Worm (Caenorhabditis elegans) whole organism, L1 larva: ENCODE data around the gene lelo-3.

Experiments used
- C04F5.9 ChIP-seq: sonication (generic microtip); optimal IDR thresholded peaks from 2 replicates; lab custom pipeline; 2016; ENCODE audit warnings: missing genetic modification characterization, missing compliant biosample characterization
- C16A3.4 ChIP-seq: fragments of 150-350 bp; optimal IDR thresholded peaks from 2 replicates; lab custom pipeline; 2014; ENCODE audit warnings: missing biosample characterization, missing genetic modification characterization
- F16B12.6 ChIP-seq: fragments of 150-350 bp; optimal IDR thresholded peaks from 2 replicates; lab custom pipeline; 2014; ENCODE audit warnings: missing biosample characterization, missing genetic modification characterization
- Y116A8C.19 ChIP-seq: sonication (generic microtip); optimal IDR thresholded peaks from 2 replicates; lab custom pipeline; 2016; ENCODE audit warnings: missing compliant biosample characterization, missing genetic modification characterization, borderline replicate concordance
- aha-1 ChIP-seq: fragments of 150-350 bp; optimal IDR thresholded peaks from 2 replicates; lab custom pipeline; 2014; ENCODE audit warnings: missing biosample characterization, missing genetic modification characterization
- ama-1 ChIP-seq: fragments of 150-350 bp; optimal IDR thresholded peaks from 2 replicates; lab custom pipeline; 2014
- blmp-1 ChIP-seq: fragments of 150-350 bp; optimal IDR thresholded peaks from 2 replicates; lab custom pipeline; 2014; ENCODE audit warnings: missing biosample characterization, missing genetic modification characterization
- ceh-63 ChIP-seq: fragments of 200-800 bp; sonication (Bioruptor generic); optimal IDR thresholded peaks from 2 replicates; lab custom pipeline; 2018; ENCODE audit warnings: mild to moderate bottlenecking, missing genetic modification characterization, missing compliant biosample characterization
- ceh-82 ChIP-seq, 3 experiments: fragments of 150-350 bp in 1 of 3; sonication (generic microtip) in 2 of 3; optimal IDR thresholded peaks; 2 replicates each; lab custom pipeline; 2014 to 2017; ENCODE audit warnings: missing biosample characterization in 3 of 3, missing genetic modification characterization in 3 of 3
- ceh-88 ChIP-seq: fragments of 200-800 bp; sonication (Bioruptor generic); IDR thresholded peaks from 2 replicates; pipeline ENCODE4 v1.3.6; 2022; ENCODE audit warnings: missing genetic modification characterization, missing compliant biosample characterization
- ceh-90 ChIP-seq: sonication (generic microtip); optimal IDR thresholded peaks from 2 replicates; lab custom pipeline; 2016; ENCODE audit warnings: missing genetic modification characterization, missing compliant biosample characterization
- efl-3 ChIP-seq: fragments of 200-800 bp; sonication (Bioruptor generic); optimal IDR thresholded peaks from 2 replicates; lab custom pipeline; 2018; ENCODE audit warnings: mild to moderate bottlenecking, missing genetic modification characterization, missing compliant biosample characterization
- egl-13 ChIP-seq: sonication (generic microtip); optimal IDR thresholded peaks from 2 replicates; lab custom pipeline; 2016; ENCODE audit warnings: missing genotype, missing genetic modification reagents, missing genetic modification characterization, missing compliant biosample characterization
- elt-2 ChIP-seq: sonication (generic microtip); optimal IDR thresholded peaks from 2 replicates; lab custom pipeline; 2016; ENCODE audit warnings: missing genetic modification characterization, mild to moderate bottlenecking, inconsistent platforms, missing compliant biosample characterization, missing genetic modification reagents
- elt-3 ChIP-seq, 6 experiments: fragments of 150-350 bp in 1 of 6; sonication (generic microtip); optimal IDR thresholded peaks; 2 replicates each; lab custom pipeline; 2017 to 2018; ENCODE audit warnings: missing biosample characterization in 6 of 6, missing genetic modification characterization in 6 of 6, inconsistent platforms in 1 of 6
- fkh-10 ChIP-seq: sonication (generic microtip); optimal IDR thresholded peaks from 2 replicates; lab custom pipeline; 2017; ENCODE audit warnings: missing biosample characterization, missing genetic modification reagents, missing genetic modification characterization
- fkh-4 ChIP-seq: sonication (generic microtip); optimal IDR thresholded peaks from 2 replicates; lab custom pipeline; 2016; ENCODE audit warnings: missing compliant biosample characterization, missing genetic modification characterization, borderline replicate concordance
- fkh-8 ChIP-seq: sonication (generic microtip); optimal IDR thresholded peaks from 2 replicates; lab custom pipeline; 2016; ENCODE audit warnings: mild to moderate bottlenecking, missing genetic modification characterization, missing compliant biosample characterization
- grh-1 ChIP-seq: fragments of 200-800 bp; sonication (Bioruptor generic); IDR thresholded peaks from 2 replicates; pipeline ENCODE4 v1.3.6; 2022; ENCODE audit warnings: missing genetic modification reagents, missing genetic modification characterization, missing compliant biosample characterization
- hpl-2 ChIP-seq: fragments of 150-350 bp; optimal IDR thresholded peaks from 2 replicates; lab custom pipeline; 2014; ENCODE audit warnings: missing biosample characterization, missing genetic modification reagents, missing genetic modification characterization
- irx-1 ChIP-seq: sonication (generic microtip); optimal IDR thresholded peaks from 2 replicates; lab custom pipeline; 2016; ENCODE audit warnings: missing genetic modification characterization, missing compliant biosample characterization
- lin-13 ChIP-seq: fragments of 150-350 bp; optimal IDR thresholded peaks from 2 replicates; lab custom pipeline; 2014; ENCODE audit warnings: missing biosample characterization, missing genetic modification reagents, missing genetic modification characterization
- lin-14 ChIP-seq: fragments of 200-800 bp; sonication (Bioruptor generic); optimal IDR thresholded peaks from 2 replicates; lab custom pipeline; 2018; ENCODE audit warnings: mild to moderate bottlenecking, missing genetic modification characterization, moderate library complexity, missing compliant biosample characterization
- lin-15B ChIP-seq: fragments of 150-350 bp; sonication (generic microtip); optimal IDR thresholded peaks from 3 replicates; lab custom pipeline; 2014; ENCODE audit warnings: missing biosample characterization, missing genetic modification characterization
- lin-35 ChIP-seq, 2 experiments: fragments of 150-350 bp; optimal IDR thresholded peaks; 2 replicates each; lab custom pipeline; 2014; ENCODE audit warnings: missing biosample characterization in 2 of 2, missing genetic modification characterization in 2 of 2, missing genetic modification reagents in 2 of 2
- lin-39 ChIP-seq: fragments of 150-350 bp; optimal IDR thresholded peaks from 2 replicates; lab custom pipeline; 2014; ENCODE audit warnings: missing biosample characterization, missing genetic modification reagents, missing genetic modification characterization
- lir-3 ChIP-seq: sonication (generic microtip); optimal IDR thresholded peaks from 2 replicates; lab custom pipeline; 2016; ENCODE audit warnings: mild to moderate bottlenecking, missing genetic modification characterization, moderate library complexity, missing compliant biosample characterization; ENCODE audit not compliant: poor library complexity
- mdl-1 ChIP-seq, 2 experiments: fragments of 150-350 bp; optimal IDR thresholded peaks; 2 replicates each; lab custom pipeline; 2014 to 2017; ENCODE audit warnings: missing biosample characterization in 2 of 2, missing genetic modification characterization in 2 of 2, inconsistent platforms in 1 of 2
- mef-2 ChIP-seq: fragments of 150-350 bp; optimal IDR thresholded peaks from 2 replicates; lab custom pipeline; 2014; ENCODE audit warnings: missing biosample characterization, missing genetic modification characterization
- mep-1 ChIP-seq: fragments of 150-350 bp; optimal IDR thresholded peaks from 2 replicates; lab custom pipeline; 2014; ENCODE audit warnings: missing biosample characterization, missing genetic modification characterization
- nhr-19 ChIP-seq: fragments of 200-800 bp; sonication (Bioruptor generic); conservative IDR thresholded peaks from 2 replicates; pipeline ENCODE4 v1.3.6; 2022; ENCODE audit warnings: missing genetic modification characterization, missing compliant biosample characterization
- nhr-20 ChIP-seq: sonication (generic microtip); optimal IDR thresholded peaks from 2 replicates; lab custom pipeline; 2016; ENCODE audit warnings: mild to moderate bottlenecking, missing genetic modification characterization, missing compliant biosample characterization
- nhr-237 ChIP-seq: fragments of 150-350 bp; optimal IDR thresholded peaks from 2 replicates; lab custom pipeline; 2014; ENCODE audit warnings: missing biosample characterization, missing genetic modification characterization
- nhr-47 ChIP-seq: sonication (generic microtip); optimal IDR thresholded peaks from 2 replicates; lab custom pipeline; 2016; ENCODE audit warnings: mild to moderate bottlenecking, missing genetic modification characterization, moderate library complexity, missing compliant biosample characterization
- nhr-71 ChIP-seq: sonication (generic microtip); optimal IDR thresholded peaks from 2 replicates; lab custom pipeline; 2016; ENCODE audit warnings: mild to moderate bottlenecking, missing genetic modification characterization, moderate library complexity, missing compliant biosample characterization
- nhr-76 ChIP-seq: sonication (generic microtip); optimal IDR thresholded peaks from 2 replicates; lab custom pipeline; 2017; ENCODE audit warnings: missing biosample characterization, missing genetic modification characterization
- nhr-84 ChIP-seq: sonication (generic microtip); optimal IDR thresholded peaks from 2 replicates; lab custom pipeline; 2017; ENCODE audit warnings: missing biosample characterization, missing genetic modification characterization
- nhr-85 ChIP-seq: sonication (generic microtip); peaks from one replicate; lab custom pipeline; 2016; ENCODE audit warnings: missing genetic modification characterization, inconsistent platforms, missing compliant biosample characterization
- nhr-90 ChIP-seq: sonication (generic microtip); optimal IDR thresholded peaks from 2 replicates; lab custom pipeline; 2016; ENCODE audit warnings: mild to moderate bottlenecking, missing genetic modification characterization, missing compliant biosample characterization; ENCODE audit not compliant: poor library complexity
- snpc-4 ChIP-seq: fragments of 150-350 bp; optimal IDR thresholded peaks from 2 replicates; lab custom pipeline; 2014; ENCODE audit warnings: missing biosample characterization, missing genetic modification characterization
- sox-4 ChIP-seq: sonication (generic microtip); optimal IDR thresholded peaks from 2 replicates; lab custom pipeline; 2016; ENCODE audit warnings: missing genetic modification characterization, missing compliant biosample characterization
- sup-37 ChIP-seq: fragments of 200-800 bp; sonication (Bioruptor generic); optimal IDR thresholded peaks from 2 replicates; lab custom pipeline; 2018; ENCODE audit warnings: mild to moderate bottlenecking, missing genetic modification characterization, missing compliant biosample characterization
- swsn-7 ChIP-seq: sonication (generic microtip); optimal IDR thresholded peaks from 2 replicates; lab custom pipeline; 2016; ENCODE audit warnings: missing genetic modification characterization, missing compliant biosample characterization
- tbx-2 ChIP-seq: sonication (generic microtip); optimal IDR thresholded peaks from 2 replicates; lab custom pipeline; 2016; ENCODE audit warnings: missing genetic modification characterization, missing compliant biosample characterization
- tlp-1 ChIP-seq: fragments of 150-350 bp; optimal IDR thresholded peaks from 2 replicates; lab custom pipeline; 2014; ENCODE audit warnings: missing biosample characterization, missing genetic modification characterization
- unc-130 ChIP-seq: fragments of 150-350 bp; optimal IDR thresholded peaks from 2 replicates; lab custom pipeline; 2017; ENCODE audit warnings: missing biosample characterization, missing genetic modification characterization, inconsistent platforms
- unc-30 ChIP-seq: sonication (generic microtip); optimal IDR thresholded peaks from 2 replicates; lab custom pipeline; 2017; ENCODE audit warnings: missing biosample characterization, missing genetic modification characterization
- unc-62 ChIP-seq: fragments of 150-350 bp; optimal IDR thresholded peaks from 2 replicates; lab custom pipeline; 2014; ENCODE audit warnings: missing biosample characterization, missing genetic modification reagents, missing genetic modification characterization
- unc-98 ChIP-seq: fragments of 200-800 bp; sonication (Bioruptor generic); IDR thresholded peaks from 2 replicates; pipeline ENCODE4 v1.3.6; 2022; ENCODE audit warnings: missing genetic modification characterization, missing compliant biosample characterization
- xbp-1 ChIP-seq: sonication (generic microtip); optimal IDR thresholded peaks from 2 replicates; lab custom pipeline; 2016; ENCODE audit warnings: missing genetic modification characterization, missing compliant biosample characterization
- zag-1 ChIP-seq: fragments of 150-350 bp; optimal IDR thresholded peaks from 2 replicates; lab custom pipeline; 2014; ENCODE audit warnings: missing biosample characterization, missing genetic modification characterization
- zip-4 ChIP-seq: fragments of 200-800 bp; sonication (Bioruptor generic); optimal IDR thresholded peaks from 2 replicates; lab custom pipeline; 2018; ENCODE audit warnings: mild to moderate bottlenecking, missing genetic modification characterization, moderate library complexity, missing compliant biosample characterization
- ztf-11 ChIP-seq, 2 experiments: sonication (generic microtip); optimal IDR thresholded peaks; 2 replicates each; lab custom pipeline; 2016 to 2017; ENCODE audit warnings: missing genetic modification characterization in 2 of 2, missing biosample characterization in 1 of 2, missing compliant biosample characterization in 1 of 2
- ztf-4 ChIP-seq: fragments of 150-350 bp; optimal IDR thresholded peaks from 2 replicates; lab custom pipeline; 2014; ENCODE audit warnings: missing biosample characterization, missing genetic modification characterization

The lelo-3 gene

DNA sequence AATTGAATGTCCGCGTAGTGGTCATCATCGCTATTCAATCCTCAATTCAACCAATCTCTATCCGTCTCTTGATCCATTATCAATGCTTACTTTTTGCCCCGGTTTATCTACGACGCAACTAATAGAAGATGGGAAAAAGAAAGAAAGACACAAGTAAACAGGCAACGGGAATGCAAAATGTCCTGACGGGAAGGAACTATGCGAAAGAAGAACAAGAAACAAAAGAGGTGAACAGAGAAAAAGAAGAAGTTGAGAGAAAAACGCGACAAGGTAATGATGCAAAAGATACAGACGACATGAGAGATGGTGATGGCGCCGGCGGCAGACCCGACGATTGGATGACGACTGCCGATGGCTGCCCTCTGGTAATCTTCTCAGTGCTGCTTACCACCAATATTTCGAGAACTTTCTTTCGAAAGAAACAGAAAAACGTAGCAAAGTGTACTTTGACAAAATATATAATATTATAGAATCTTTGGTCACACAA is 19.7 kb upstream of the lelo-3 start (continued):
- TF ChIP-seq mdl-1 (tag; optimal IDR thresholded peaks at IDR 0.05; lab: Kevin White, UChicago) (peak in 1 of 2 experiments; percentile 80), lin-15B (tag; lab: Kevin White, UChicago) (no peak), snpc-4 (no peak), hpl-2 (no peak), ceh-63 (GFP tag; lab: Kevin White, UChicago) (no peak), sup-37 (GFP tag; lab: Kevin White, UChicago) (no peak), sox-4 (tag; lab: Kevin White, UChicago) (no peak), efl-3 (GFP tag; lab: Kevin White, UChicago) (no peak), unc-130 (tag; lab: Kevin White, UChicago) (peak; percentile 85), nhr-20 (tag; lab: Kevin White, UChicago) (peak; percentile 94), nhr-90 (tag; lab: Kevin White, UChicago) (peak; percentile 82), F16B12.6 (no peak), lin-35 (GFP tag; optimal IDR thresholded peaks at IDR 0.05; lab: Kevin White, UChicago) (peak; percentile 34 to 76), unc-30 (no peak), lir-3 (tag; lab: Kevin White, UChicago) (peak; percentile 9), nhr-47 (tag; lab: Kevin White, UChicago) (peak; percentile 60), ceh-82 (tag; optimal IDR thresholded peaks at IDR 0.05; lab: Kevin White, UChicago) (no peak), lin-13 (GFP tag; lab: Kevin White, UChicago) (peak; percentile 31), nhr-84 (tag; lab: Kevin White, UChicago) (no peak), C16A3.4 (peak; percentile 72), irx-1 (peak; percentile 25), lin-14 (GFP tag; lab: Kevin White, UChicago) (peak; percentile 94), ztf-4 (tag; lab: Kevin White, UChicago) (peak; percentile 23), nhr-76 (no peak), nhr-85 (tag; lab: Kevin White, UChicago) (peak; percentile 94), grh-1 (GFP tag; lab: Robert Waterston, UW) (peak; percentile 53; the same call in 1 of the 2 replicates), zip-4 (GFP tag; lab: Kevin White, UChicago) (no peak), xbp-1 (tag; lab: Kevin White, UChicago) (peak; percentile 77), C04F5.9 (no peak), tbx-2 (peak; percentile 82), nhr-19 (GFP tag; lab: Robert Waterston, UW) (peak; percentile 72; the same call in 1 of the 2 replicates), swsn-7 (peak; percentile 69), Y116A8C.19 (tag; lab: Kevin White, UChicago) (no peak), egl-13 (peak; percentile 12), ama-1 (no peak), blmp-1 (tag; lab: Kevin White, UChicago) (peak; percentile 91), elt-3 (tag; optimal IDR thresholded peaks at IDR 0.05; lab: Kevin White, UChicago) (peak; percentile 45 to 89 (median 70)), mep-1 (tag; lab: Kevin White, UChicago) (peak; percentile 86), nhr-237 (peak; percentile 20), elt-2 (peak; percentile 78), unc-98 (GFP tag; lab: Robert Waterston, UW) (no peak), zag-1 (tag; lab: Kevin White, UChicago) (no peak), tlp-1 (no peak), fkh-10 (GFP tag; lab: Kevin White, UChicago) (no peak), fkh-8 (tag; lab: Kevin White, UChicago) (no peak), lin-39 (tag; lab: Kevin White, UChicago) (no peak), aha-1 (tag; lab: Kevin White, UChicago) (no peak), unc-62 (GFP tag; lab: Kevin White, UChicago) (no peak), mef-2 (no peak), fkh-4 (tag; lab: Kevin White, UChicago) (no peak), ceh-90 (no peak), ceh-88 (GFP tag; lab: Robert Waterston, UW) (no peak), ztf-11 (tag; optimal IDR thresholded peaks at IDR 0.05; lab: Kevin White, UChicago) (no peak), nhr-71 (peak; percentile 90)
